Fruit fly (Drosophila melanogaster): Measurements from ENCODE around the gene CG4362.

Gene CG4362

DNA sequence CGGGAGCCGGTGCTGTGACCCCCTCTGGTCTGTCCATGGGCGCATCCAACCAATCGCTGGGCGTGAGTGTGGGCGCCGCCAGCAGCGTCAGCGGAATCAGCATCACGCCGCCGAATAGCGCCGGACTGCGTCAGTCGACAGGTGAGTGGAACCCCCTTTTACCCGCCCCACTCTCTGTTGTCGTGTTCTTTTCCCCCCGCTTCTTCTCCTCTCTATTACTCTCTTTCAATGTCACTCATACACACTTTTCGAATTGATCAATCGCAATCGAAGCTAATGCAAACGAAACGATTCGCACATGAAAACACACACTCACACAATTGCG, 3.1 kb upstream of the CG4362 start (continued):
- TF ChIP-seq sens-2 (GFP tag; IDR thresholded peaks at IDR 0.05) (no peak), Mad (GFP tag; optimal IDR thresholded peaks at IDR 0.05) (no peak), CG12391 (tag; optimal IDR thresholded peaks at IDR 0.05) (no peak), Fer1 (GFP tag; optimal IDR thresholded peaks at IDR 0.05) (no peak), E2f2 (GFP tag; IDR thresholded peaks at IDR 0.05) (no peak), Side (GFP tag; optimal IDR thresholded peaks at IDR 0.05) (no peak), seq (GFP tag; IDR thresholded peaks at IDR 0.05) (no peak), CG1832 (GFP tag; optimal IDR thresholded peaks at IDR 0.05) (no peak), Hr3 (GFP tag; optimal IDR thresholded peaks at IDR 0.05) (no peak), CG10565 (GFP tag; optimal IDR thresholded peaks at IDR 0.05) (no peak), wor (GFP tag; IDR thresholded peaks at IDR 0.05) (0 out of 2 replicates have a peak, but pooled peaks have one; percentile 32), jigr1 (GFP tag; IDR thresholded peaks at IDR 0.05) (no peak), toy (GFP tag; IDR thresholded peaks at IDR 0.05) (no peak), CTCF (GFP tag; optimal IDR thresholded peaks at IDR 0.05) (no peak), CG18599 (GFP tag; optimal IDR thresholded peaks at IDR 0.05) (no peak), amos (GFP tag; IDR thresholded peaks at IDR 0.05; ENCODE audit: partially characterized antibody) (no peak), gcm (GFP tag; optimal IDR thresholded peaks at IDR 0.05) (no peak), Gug (GFP tag; IDR thresholded peaks at IDR 0.05) (no peak), ranshi (GFP tag; IDR thresholded peaks at IDR 0.05) (peak; percentile 32; the same call in 1 of the 2 replicates), CG4707 (GFP tag; optimal IDR thresholded peaks at IDR 0.05) (no peak), Eip74EF (GFP tag; optimal IDR thresholded peaks at IDR 0.05) (no peak), lab (GFP tag; optimal IDR thresholded peaks at IDR 0.05) (no peak), CG34224 (GFP tag; IDR thresholded peaks at IDR 0.05; ENCODE audit: partially characterized antibody) (0 out of 3 replicates have a peak, but pooled peaks have one; percentile 8), CG17829 (tag; optimal IDR thresholded peaks at IDR 0.05) (no peak), CG10366 (GFP tag; IDR thresholded peaks at IDR 0.05) (no peak), CG8924 (tag; optimal IDR thresholded peaks at IDR 0.05) (no peak), HLH4C (GFP tag; IDR thresholded peaks at IDR 0.05; ENCODE audit: partially characterized antibody) (no peak), CG10959 (GFP tag; IDR thresholded peaks at IDR 0.05) (no peak), nmo (GFP tag; optimal IDR thresholded peaks at IDR 0.05) (no peak), Dfd (GFP tag; optimal IDR thresholded peaks at IDR 0.05) (no peak), inv (GFP tag; IDR thresholded peaks at IDR 0.05; ENCODE audit: partially characterized antibody) (0 out of 2 replicates have a peak, but pooled peaks have one; percentile 19), slbo (GFP tag; IDR thresholded peaks at IDR 0.05) (peak; percentile 19; the same call in 1 of the 2 replicates), CG3163 (GFP tag; optimal IDR thresholded peaks at IDR 0.05) (no peak), CG12155 (GFP tag; optimal IDR thresholded peaks at IDR 0.05) (no peak), CG31365 (tag; optimal IDR thresholded peaks at IDR 0.05) (no peak), Elba2 (GFP tag; optimal IDR thresholded peaks at IDR 0.05) (no peak), twi (tag; optimal IDR thresholded peaks at IDR 0.05) (no peak), CG33557 (GFP tag; optimal IDR thresholded peaks at IDR 0.05) (no peak), CG10274 (GFP tag; optimal IDR thresholded peaks at IDR 0.05) (no peak), CG18619 (GFP tag; optimal IDR thresholded peaks at IDR 0.05) (no peak), CG6791 (GFP tag; IDR thresholded peaks at IDR 0.05; ENCODE audit: partially characterized antibody) (no peak), CG8765 (GFP tag; IDR thresholded peaks at IDR 0.05) (no peak), fru (optimal IDR thresholded peaks at IDR 0.05) (no peak), Rfx (GFP tag; IDR thresholded peaks at IDR 0.05) (peak; percentile 41; the same call in 1 of the 2 replicates), sug (tag; optimal IDR thresholded peaks at IDR 0.05) (no peak), Awh (GFP tag; IDR thresholded peaks at IDR 0.05) (no peak), MBD-R2 (GFP tag; IDR thresholded peaks at IDR 0.05) (peak; percentile 25; the same call in 1 of the 2 replicates), CG12104 (GFP tag; optimal IDR thresholded peaks at IDR 0.05) (no peak), pros (GFP tag; optimal IDR thresholded peaks at IDR 0.05) (no peak), CG14710 (tag; optimal IDR thresholded peaks at IDR 0.05) (no peak), bowl (GFP tag; IDR thresholded peaks at IDR 0.05) (no peak), Ssrp (tag; optimal IDR thresholded peaks at IDR 0.05) (no peak)
